Worm (Caenorhabditis elegans): Measurements from ENCODE around the gene plrg-1.

DNA sequence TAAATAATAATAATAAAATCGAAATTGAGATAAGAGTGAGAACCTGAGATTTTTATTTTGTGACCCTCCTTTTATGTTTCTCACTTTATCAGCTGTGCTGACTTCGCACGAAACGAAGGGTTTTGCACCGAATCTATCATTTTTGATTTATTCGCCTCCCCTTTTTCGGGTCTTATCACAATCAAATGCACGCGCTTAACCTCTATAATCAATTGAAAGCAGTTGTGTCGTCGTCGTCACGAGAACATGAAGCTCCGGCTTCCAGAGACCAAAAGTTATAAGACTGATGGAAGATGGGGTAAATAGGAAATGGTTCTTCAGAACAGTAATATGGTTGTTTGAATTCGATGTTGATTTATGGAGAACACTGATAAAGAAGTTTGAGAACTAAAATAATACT is 6.6 kb downstream of the plrg-1 start, which contains the start of gene D1054.18:
- TF ChIP-seq lsy-2 (tag; optimal IDR thresholded peaks at IDR 0.05) (no peak), mab-5 (tag; optimal IDR thresholded peaks at IDR 0.05) (no peak), pha-4 (tag; optimal IDR thresholded peaks at IDR 0.05) (no peak), snpc-4 (tag; optimal IDR thresholded peaks at IDR 0.05) (no peak), nhr-12 (tag; optimal IDR thresholded peaks at IDR 0.05) (no peak), nhr-76 (tag; optimal IDR thresholded peaks at IDR 0.05) (no peak), ham-2 (GFP tag; optimal IDR thresholded peaks at IDR 0.05) (no peak)
